Worm (Caenorhabditis elegans) whole organism, L4/young adult: Measurements from ENCODE around the gene F59B10.2.

Experiments
- W03F9.2 ChIP-seq: fragments of 150-350 bp; optimal IDR thresholded peaks from 2 replicates; lab custom pipeline; 2014; ENCODE audit warnings: missing biosample characterization, missing genetic modification characterization
- him-1 ChIP-seq: sonication (generic microtip); optimal IDR thresholded peaks from 2 replicates; lab custom pipeline; 2016; ENCODE audit warnings: missing genotype, missing genetic modification reagents, missing genetic modification characterization, missing compliant biosample characterization

DNA sequence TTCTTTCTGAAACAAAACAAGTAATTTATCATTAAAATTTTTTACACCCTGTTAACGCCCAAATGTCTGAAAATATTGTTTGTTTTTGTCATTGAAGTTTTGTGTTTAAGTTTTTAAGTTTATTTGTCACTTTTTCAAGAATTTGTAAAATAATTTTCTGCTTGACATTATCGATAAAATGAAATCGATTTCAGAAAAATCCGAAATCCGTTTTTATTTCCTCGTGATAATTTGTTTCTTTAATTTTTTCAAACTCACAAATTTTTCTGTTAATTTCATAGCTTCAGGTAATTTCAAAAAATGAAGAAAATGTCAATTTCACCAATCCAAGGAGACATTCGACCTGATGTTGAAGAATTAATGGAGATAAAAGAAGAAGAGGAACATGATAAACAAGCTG lies 13.7 kb downstream of the F59B10.2 start, which contains the start of gene ZK666.12:
- TF ChIP-seq him-1 (no peak), W03F9.2 (no peak)
